Worm (Caenorhabditis elegans) whole organism, mixed stage, embryonic: Measurements from ENCODE around the gene acr-20.

Source experiments
- M03D4.4 ChIP-seq: sonication (generic microtip); optimal IDR thresholded peaks from 2 replicates; lab custom pipeline; 2017; ENCODE audit warnings: mild to moderate bottlenecking, missing genetic modification characterization, missing compliant biosample characterization
- bed-3 ChIP-seq: fragments of 200-800 bp; sonication (Bioruptor generic); optimal IDR thresholded peaks from 3 replicates; lab custom pipeline; 2018; ENCODE audit warnings: mild to moderate bottlenecking, missing genetic modification characterization, moderate library complexity, missing compliant biosample characterization
- blmp-1 ChIP-seq: fragments of 150-350 bp; optimal IDR thresholded peaks from 2 replicates; lab custom pipeline; 2014; ENCODE audit warnings: missing biosample characterization, missing genetic modification characterization
- ceh-39 ChIP-seq: fragments of 150-350 bp; optimal IDR thresholded peaks from 2 replicates; lab custom pipeline; 2014; ENCODE audit warnings: missing biosample characterization, missing genetic modification characterization
- ceh-43 ChIP-seq: fragments of 200-800 bp; sonication (Bioruptor generic); optimal IDR thresholded peaks from 2 replicates; lab custom pipeline; 2018; ENCODE audit warnings: mild to moderate bottlenecking, missing genetic modification characterization, moderate library complexity, missing compliant biosample characterization
- ceh-83 ChIP-seq: fragments of 200-800 bp; sonication (Bioruptor generic); optimal IDR thresholded peaks from 2 replicates; lab custom pipeline; 2018; ENCODE audit warnings: mild to moderate bottlenecking, missing genetic modification characterization, missing compliant biosample characterization
- ces-1 ChIP-seq: fragments of 150-350 bp; optimal IDR thresholded peaks from 2 replicates; lab custom pipeline; 2014; ENCODE audit warnings: missing biosample characterization, missing genetic modification reagents, missing genetic modification characterization
- drap-1 ChIP-seq: fragments of 200-800 bp; sonication (Bioruptor generic); optimal IDR thresholded peaks from 3 replicates; lab custom pipeline; 2018; ENCODE audit warnings: mild to moderate bottlenecking, missing genetic modification characterization, missing compliant biosample characterization
- elt-1 ChIP-seq: sonication (generic microtip); optimal IDR thresholded peaks from 2 replicates; lab custom pipeline; 2017; ENCODE audit warnings: missing genetic modification characterization, mild to moderate bottlenecking, missing compliant biosample characterization, antibody characterized with exemption, moderate library complexity, borderline replicate concordance; ENCODE audit not compliant: insufficient read depth
- elt-3 ChIP-seq: fragments of 150-350 bp; optimal IDR thresholded peaks from 2 replicates; lab custom pipeline; 2014; ENCODE audit warnings: missing biosample characterization, missing genetic modification characterization
- flh-1 ChIP-seq: fragments of 200-800 bp; sonication (Bioruptor generic); optimal IDR thresholded peaks from 2 replicates; lab custom pipeline; 2018; ENCODE audit warnings: mild to moderate bottlenecking, missing genetic modification characterization, moderate library complexity, missing compliant biosample characterization
- ham-2 ChIP-seq: fragments of 200-800 bp; sonication (Bioruptor generic); optimal IDR thresholded peaks from 2 replicates; lab custom pipeline; 2018; ENCODE audit warnings: mild to moderate bottlenecking, missing genetic modification characterization, missing compliant biosample characterization
- hlh-1 ChIP-seq: fragments of 150-350 bp; optimal IDR thresholded peaks from 2 replicates; lab custom pipeline; 2014; ENCODE audit warnings: missing biosample characterization, missing genetic modification reagents, missing genetic modification characterization
- lin-32 ChIP-seq: fragments of 200-800 bp; sonication (Bioruptor generic); optimal IDR thresholded peaks from 2 replicates; lab custom pipeline; 2018; ENCODE audit warnings: mild to moderate bottlenecking, missing genetic modification characterization, missing compliant biosample characterization
- lsy-2 ChIP-seq: fragments of 150-350 bp; optimal IDR thresholded peaks from 2 replicates; lab custom pipeline; 2014; ENCODE audit warnings: missing biosample characterization, missing genetic modification characterization
- mab-5 ChIP-seq: fragments of 150-350 bp; optimal IDR thresholded peaks from 2 replicates; lab custom pipeline; 2014; ENCODE audit warnings: missing biosample characterization, missing genetic modification characterization
- mep-1 ChIP-seq: fragments of 150-350 bp; optimal IDR thresholded peaks from 2 replicates; lab custom pipeline; 2017; ENCODE audit warnings: missing biosample characterization, missing genetic modification reagents, missing genetic modification characterization, inconsistent platforms
- mls-2 ChIP-seq: sonication (generic microtip); optimal IDR thresholded peaks from 2 replicates; lab custom pipeline; 2016; ENCODE audit warnings: mild to moderate bottlenecking, missing genetic modification characterization, moderate library complexity, missing compliant biosample characterization
- nhr-12 ChIP-seq: fragments of 150-350 bp; optimal IDR thresholded peaks from 2 replicates; lab custom pipeline; 2014; ENCODE audit warnings: missing biosample characterization, missing genetic modification characterization
- nhr-2 ChIP-seq: fragments of 150-350 bp; optimal IDR thresholded peaks from 2 replicates; lab custom pipeline; 2014; ENCODE audit warnings: missing biosample characterization, missing genetic modification characterization
- nhr-28 ChIP-seq: fragments of 150-350 bp; optimal IDR thresholded peaks from 2 replicates; lab custom pipeline; 2014; ENCODE audit warnings: missing biosample characterization, missing genetic modification characterization
- pha-4 ChIP-seq: fragments of 150-350 bp; optimal IDR thresholded peaks from 2 replicates; lab custom pipeline; 2018; ENCODE audit warnings: missing biosample characterization, missing genetic modification reagents, missing genetic modification characterization
- sem-2 ChIP-seq: fragments of 200-800 bp; sonication (Bioruptor generic); optimal IDR thresholded peaks from 2 replicates; lab custom pipeline; 2018; ENCODE audit warnings: mild to moderate bottlenecking, missing genetic modification characterization, missing compliant biosample characterization
- sptf-1 ChIP-seq: sonication (generic microtip); optimal IDR thresholded peaks from 2 replicates; lab custom pipeline; 2017; ENCODE audit warnings: mild to moderate bottlenecking, missing genetic modification characterization, moderate library complexity, missing compliant biosample characterization
- unc-120 ChIP-seq: sonication (generic microtip); optimal IDR thresholded peaks from 2 replicates; lab custom pipeline; 2017; ENCODE audit warnings: missing genetic modification characterization, missing compliant biosample characterization; ENCODE audit not compliant: poor library complexity, severe bottlenecking
- unc-39 ChIP-seq: fragments of 150-350 bp; optimal IDR thresholded peaks from 2 replicates; lab custom pipeline; 2014; ENCODE audit warnings: missing biosample characterization, missing genetic modification characterization
- unc-62 ChIP-seq: fragments of 150-350 bp; optimal IDR thresholded peaks from 2 replicates; lab custom pipeline; 2014; ENCODE audit warnings: missing biosample characterization, missing genetic modification reagents, missing genetic modification characterization
- zip-8 ChIP-seq: fragments of 150-350 bp; optimal IDR thresholded peaks from 2 replicates; lab custom pipeline; 2014; ENCODE audit warnings: missing biosample characterization, missing genetic modification characterization
- ztf-11 ChIP-seq: fragments of 150-350 bp; optimal IDR thresholded peaks from 2 replicates; lab custom pipeline; 2014; ENCODE audit warnings: missing biosample characterization, missing genetic modification characterization

acr-20 gene

DNA sequence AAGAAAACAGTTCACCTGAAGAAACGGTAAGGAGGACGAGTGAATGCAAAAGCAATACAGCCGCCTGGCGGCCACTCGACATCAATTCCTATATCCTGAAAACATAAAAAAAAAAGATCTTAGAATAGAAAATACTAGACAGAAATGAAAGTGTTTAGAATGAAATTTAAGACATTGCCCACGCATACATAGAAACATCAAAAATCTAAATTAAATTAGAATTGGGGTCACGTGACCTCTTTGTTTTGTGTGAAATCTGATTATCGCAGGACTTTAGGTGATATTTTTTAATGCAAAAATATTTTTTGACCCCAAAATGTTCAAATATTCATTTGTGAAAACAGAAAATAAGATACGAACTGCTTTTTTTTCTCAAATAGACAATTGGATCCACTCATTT, at the start of gene acr-20:
TSS of gene acr-20 (minus strand) at position 101 of the 400 bp plus-strand sequence.
- TF ChIP-seq zip-8 (tag; lab: Kevin White, UChicago) (no peak), ceh-83 (GFP tag; lab: Kevin White, UChicago) (no peak), unc-120 (no peak)

DNA sequence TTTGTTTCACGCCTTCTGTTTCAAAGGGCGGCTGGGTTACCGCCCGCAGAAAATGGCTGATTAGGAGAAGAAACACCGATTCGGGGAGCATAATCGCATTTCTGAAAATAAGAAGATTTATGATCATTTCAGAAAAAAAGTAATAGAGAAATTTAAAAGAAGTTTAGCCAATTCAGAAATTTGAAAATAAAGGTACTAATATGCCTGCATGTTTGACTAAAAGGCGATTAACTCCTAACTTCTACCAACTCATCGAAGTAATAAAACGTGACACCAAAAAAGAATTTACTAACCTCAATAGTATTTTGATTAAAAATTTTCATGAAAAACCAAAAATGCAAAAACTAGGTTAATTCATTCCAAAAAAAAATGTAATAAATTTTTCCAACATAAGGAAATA, 47.1 kb upstream of the acr-20 start, which contains the start of gene plx-2:
TSS of gene plx-2 (minus strand) at position 101 of the 400 bp plus-strand sequence.
- TF ChIP-seq ham-2 (GFP tag; lab: Kevin White, UChicago) (no peak), sptf-1 (tag; lab: Kevin White, UChicago) (no peak), nhr-2 (tag; lab: Kevin White, UChicago) (no peak), ztf-11 (tag; lab: Kevin White, UChicago) (no peak), mls-2 (no peak), hlh-1 (no peak), M03D4.4 (no peak), lin-32 (GFP tag; lab: Kevin White, UChicago) (no peak), sem-2 (GFP tag; lab: Kevin White, UChicago) (no peak), ceh-43 (GFP tag; lab: Kevin White, UChicago) (no peak), nhr-12 (tag; lab: Kevin White, UChicago) (no peak), drap-1 (GFP tag; lab: Kevin White, UChicago) (no peak), bed-3 (no peak), ceh-83 (GFP tag; lab: Kevin White, UChicago) (no peak), blmp-1 (tag; lab: Kevin White, UChicago) (no peak), pha-4 (tag; lab: Kevin White, UChicago) (no peak), nhr-28 (tag; lab: Kevin White, UChicago) (no peak), elt-1 (tag; lab: Kevin White, UChicago) (no peak), ces-1 (GFP tag; lab: Kevin White, UChicago) (no peak), unc-39 (tag; lab: Kevin White, UChicago) (no peak)

ce11 chrII:14416988-14417387, 39.3 kb upstream of the acr-20 start:
- TF ChIP-seq ces-1 (GFP tag; lab: Kevin White, UChicago) (peak; percentile 5), lsy-2 (tag; lab: Kevin White, UChicago) (no peak), mab-5 (tag; lab: Kevin White, UChicago) (no peak)

- TF ChIP-seq elt-3 (no peak), flh-1 (no peak), nhr-2 (tag; lab: Kevin White, UChicago) (no peak), pha-4 (tag; lab: Kevin White, UChicago) (no peak)
Observed at ce11 chrII:14415427-14415826, 37.7 kb upstream of the acr-20 start.

ce11 chrII:14413709-14414108, 36.0 kb upstream of the acr-20 start:
- TF ChIP-seq elt-1 (tag; lab: Kevin White, UChicago) (no peak), hlh-1 (no peak), unc-62 (GFP tag; lab: Kevin White, UChicago) (no peak), lin-32 (GFP tag; lab: Kevin White, UChicago) (no peak), drap-1 (GFP tag; lab: Kevin White, UChicago) (no peak), flh-1 (no peak), ces-1 (GFP tag; lab: Kevin White, UChicago) (no peak), ceh-43 (GFP tag; lab: Kevin White, UChicago) (no peak), blmp-1 (tag; lab: Kevin White, UChicago) (no peak), mep-1 (tag; lab: Kevin White, UChicago) (no peak), sem-2 (GFP tag; lab: Kevin White, UChicago) (no peak), ceh-39 (tag; lab: Kevin White, UChicago) (no peak), lsy-2 (tag; lab: Kevin White, UChicago) (no peak), sptf-1 (tag; lab: Kevin White, UChicago) (no peak), mls-2 (no peak), unc-39 (tag; lab: Kevin White, UChicago) (no peak), elt-3 (no peak)

ce11 chrII:14413035-14413525, 35.4 kb upstream of the acr-20 start, which contains the start of gene exl-1:
Gene exl-1 (minus strand): TSS chrII:14413475.
- TF ChIP-seq mab-5 (tag; lab: Kevin White, UChicago) = no peak
- no peak for TF ChIP-seq ztf-11 (tag; lab: Kevin White, UChicago)
- TF ChIP-seq hlh-1 = no peak
- TF ChIP-seq unc-62 (GFP tag; lab: Kevin White, UChicago) = no peak
- TF ChIP-seq lsy-2 (tag; lab: Kevin White, UChicago) = no peak
